Fruit fly (Drosophila melanogaster) whole organism, pupa: ENCODE results near the gene Atg6.

ENCODE experiments used
- CG8301 ChIP-seq: fragments of 200-800 bp; sonication (Bioruptor generic); optimal IDR thresholded peaks from 2 replicates; lab custom pipeline; 2018; ENCODE audit warnings: missing biosample characterization, mild to moderate bottlenecking, missing genetic modification characterization
- Ets98B ChIP-seq: fragments of 200-800 bp; sonication (Bioruptor generic); IDR thresholded peaks from 2 replicates; pipeline ENCODE4 v1.3.6; 2022; ENCODE audit warnings: missing biosample characterization, missing genetic modification characterization

DNA sequence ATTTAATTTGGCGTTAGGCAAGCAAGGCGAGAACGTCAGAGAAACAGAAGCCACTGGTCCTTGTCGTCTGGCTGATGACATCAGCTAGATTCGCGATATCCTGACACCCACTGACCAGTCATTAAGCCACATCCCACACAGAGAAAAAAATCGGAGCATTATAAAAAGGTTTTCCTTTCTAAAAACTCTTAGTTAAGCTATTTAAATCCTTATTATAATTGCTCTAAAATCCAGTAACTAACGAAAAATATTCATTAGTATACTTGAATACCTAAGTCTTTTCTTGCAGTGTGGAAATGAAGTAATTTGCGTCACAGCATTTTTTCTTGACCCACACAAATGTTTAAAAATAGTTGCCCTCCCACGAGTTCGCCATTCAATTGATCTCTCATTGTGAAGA, 18.2 kb upstream of the Atg6 start:
- TF ChIP-seq Ets98B (GFP tag; lab: Robert Waterston, UW): no peak
- no peak for TF ChIP-seq CG8301 (tag; lab: Kevin White, UChicago)
